Worm (Caenorhabditis elegans) whole organism, L1 larva: ENCODE measurements around the gene F56A11.5.

ENCODE experiments used
- C04F5.9 ChIP-seq: sonication (generic microtip); optimal IDR thresholded peaks from 2 replicates; lab custom pipeline; 2016; ENCODE audit warnings: missing genetic modification characterization, missing compliant biosample characterization
- C16A3.4 ChIP-seq: fragments of 150-350 bp; optimal IDR thresholded peaks from 2 replicates; lab custom pipeline; 2014; ENCODE audit warnings: missing biosample characterization, missing genetic modification characterization
- C34B4.2 ChIP-seq: sonication (generic microtip); optimal IDR thresholded peaks from 2 replicates; lab custom pipeline; 2017; ENCODE audit warnings: mild to moderate bottlenecking, missing genetic modification characterization, missing compliant biosample characterization
- F16B12.6 ChIP-seq: fragments of 150-350 bp; optimal IDR thresholded peaks from 2 replicates; lab custom pipeline; 2014; ENCODE audit warnings: missing biosample characterization, missing genetic modification characterization
- Y116A8C.19 ChIP-seq: sonication (generic microtip); optimal IDR thresholded peaks from 2 replicates; lab custom pipeline; 2016; ENCODE audit warnings: missing compliant biosample characterization, missing genetic modification characterization, borderline replicate concordance
- alr-1 ChIP-seq: fragments of 200-800 bp; sonication (Bioruptor generic); optimal IDR thresholded peaks from 2 replicates; lab custom pipeline; 2018; ENCODE audit warnings: borderline replicate concordance, mild to moderate bottlenecking, missing genetic modification characterization, missing compliant biosample characterization
- aly-2 ChIP-seq: fragments of 150-350 bp; optimal IDR thresholded peaks from 2 replicates; lab custom pipeline; 2014; ENCODE audit warnings: missing biosample characterization, missing genetic modification characterization
- blmp-1 ChIP-seq: fragments of 150-350 bp; optimal IDR thresholded peaks from 2 replicates; lab custom pipeline; 2014; ENCODE audit warnings: missing biosample characterization, missing genetic modification characterization
- ceh-63 ChIP-seq: fragments of 200-800 bp; sonication (Bioruptor generic); optimal IDR thresholded peaks from 2 replicates; lab custom pipeline; 2018; ENCODE audit warnings: mild to moderate bottlenecking, missing genetic modification characterization, missing compliant biosample characterization
- efl-1 ChIP-seq, 4 experiments: fragments of 150-350 bp; optimal IDR thresholded peaks in 3 of 4; peaks in 1 of 4; 1 replicate in 1 of 4; 2 replicates in 3 of 4; lab custom pipeline; 2014; ENCODE audit warnings: missing biosample characterization in 2 of 4, missing genetic modification characterization in 2 of 4, missing genetic modification reagents in 2 of 4
- egl-13 ChIP-seq: sonication (generic microtip); optimal IDR thresholded peaks from 2 replicates; lab custom pipeline; 2016; ENCODE audit warnings: missing genotype, missing genetic modification reagents, missing genetic modification characterization, missing compliant biosample characterization
- egl-27 ChIP-seq, 2 experiments: fragments of 150-350 bp in 1 of 2; sonication (generic microtip); optimal IDR thresholded peaks; 3 replicates each; lab custom pipeline; 2017 to 2018; ENCODE audit warnings: missing biosample characterization in 2 of 2, missing genetic modification characterization in 2 of 2, missing genetic modification reagents in 2 of 2
- elt-2 ChIP-seq: sonication (generic microtip); optimal IDR thresholded peaks from 2 replicates; lab custom pipeline; 2016; ENCODE audit warnings: missing genetic modification characterization, mild to moderate bottlenecking, inconsistent platforms, missing compliant biosample characterization, missing genetic modification reagents
- fkh-4 ChIP-seq: sonication (generic microtip); optimal IDR thresholded peaks from 2 replicates; lab custom pipeline; 2016; ENCODE audit warnings: missing compliant biosample characterization, missing genetic modification characterization, borderline replicate concordance
- fkh-8 ChIP-seq: sonication (generic microtip); optimal IDR thresholded peaks from 2 replicates; lab custom pipeline; 2016; ENCODE audit warnings: mild to moderate bottlenecking, missing genetic modification characterization, missing compliant biosample characterization
- fos-1 ChIP-seq: fragments of 150-350 bp; optimal IDR thresholded peaks from 2 replicates; lab custom pipeline; 2014; ENCODE audit warnings: missing biosample characterization, missing genetic modification characterization
- hlh-4 ChIP-seq: sonication (generic microtip); optimal IDR thresholded peaks from 2 replicates; lab custom pipeline; 2016; ENCODE audit warnings: mild to moderate bottlenecking, missing genetic modification characterization, missing compliant biosample characterization
- hpl-2 ChIP-seq: fragments of 150-350 bp; optimal IDR thresholded peaks from 2 replicates; lab custom pipeline; 2014; ENCODE audit warnings: missing biosample characterization, missing genetic modification reagents, missing genetic modification characterization
- jun-1 ChIP-seq: fragments of 150-350 bp; optimal IDR thresholded peaks from 2 replicates; lab custom pipeline; 2014; ENCODE audit warnings: missing biosample characterization, missing genetic modification reagents, missing genetic modification characterization
- lin-13 ChIP-seq: fragments of 150-350 bp; optimal IDR thresholded peaks from 2 replicates; lab custom pipeline; 2014; ENCODE audit warnings: missing biosample characterization, missing genetic modification reagents, missing genetic modification characterization
- lin-14 ChIP-seq: fragments of 200-800 bp; sonication (Bioruptor generic); optimal IDR thresholded peaks from 2 replicates; lab custom pipeline; 2018; ENCODE audit warnings: mild to moderate bottlenecking, missing genetic modification characterization, moderate library complexity, missing compliant biosample characterization
- lin-15B ChIP-seq: fragments of 150-350 bp; sonication (generic microtip); optimal IDR thresholded peaks from 3 replicates; lab custom pipeline; 2014; ENCODE audit warnings: missing biosample characterization, missing genetic modification characterization
- lin-35 ChIP-seq, 2 experiments: fragments of 150-350 bp; optimal IDR thresholded peaks; 2 replicates each; lab custom pipeline; 2014; ENCODE audit warnings: missing biosample characterization in 2 of 2, missing genetic modification characterization in 2 of 2, missing genetic modification reagents in 2 of 2
- lin-39 ChIP-seq: fragments of 150-350 bp; optimal IDR thresholded peaks from 2 replicates; lab custom pipeline; 2014; ENCODE audit warnings: missing biosample characterization, missing genetic modification reagents, missing genetic modification characterization
- mab-9 ChIP-seq: fragments of 200-800 bp; sonication (Bioruptor generic); IDR thresholded peaks from 2 replicates; pipeline ENCODE4 v1.3.6; 2022; ENCODE audit warnings: missing genetic modification reagents, missing genetic modification characterization, missing compliant biosample characterization
- mef-2 ChIP-seq: fragments of 150-350 bp; optimal IDR thresholded peaks from 2 replicates; lab custom pipeline; 2014; ENCODE audit warnings: missing biosample characterization, missing genetic modification characterization
- mep-1 ChIP-seq: fragments of 150-350 bp; optimal IDR thresholded peaks from 2 replicates; lab custom pipeline; 2014; ENCODE audit warnings: missing biosample characterization, missing genetic modification characterization
- nhr-11 ChIP-seq: fragments of 150-350 bp; optimal IDR thresholded peaks from 2 replicates; lab custom pipeline; 2014; ENCODE audit warnings: missing biosample characterization, missing genetic modification characterization
- nhr-237 ChIP-seq: fragments of 150-350 bp; optimal IDR thresholded peaks from 2 replicates; lab custom pipeline; 2014; ENCODE audit warnings: missing biosample characterization, missing genetic modification characterization
- nhr-28 ChIP-seq: fragments of 150-350 bp; optimal IDR thresholded peaks from 2 replicates; lab custom pipeline; 2014; ENCODE audit warnings: missing biosample characterization, missing genetic modification characterization
- nhr-76 ChIP-seq: sonication (generic microtip); optimal IDR thresholded peaks from 2 replicates; lab custom pipeline; 2017; ENCODE audit warnings: missing biosample characterization, missing genetic modification characterization
- pax-3 ChIP-seq: fragments of 200-800 bp; sonication (Bioruptor generic); optimal IDR thresholded peaks from 2 replicates; lab custom pipeline; 2018; ENCODE audit warnings: mild to moderate bottlenecking, missing genetic modification characterization, moderate library complexity, missing compliant biosample characterization
- pqm-1 ChIP-seq: sonication (generic microtip); optimal IDR thresholded peaks from 3 replicates; lab custom pipeline; 2017; ENCODE audit warnings: missing biosample characterization, missing genetic modification characterization
- rnt-1 ChIP-seq: sonication (generic microtip); optimal IDR thresholded peaks from 2 replicates; lab custom pipeline; 2016; ENCODE audit warnings: mild to moderate bottlenecking, missing genetic modification characterization, moderate library complexity, missing compliant biosample characterization
- skn-1 ChIP-seq: fragments of 150-350 bp; optimal IDR thresholded peaks from 2 replicates; lab custom pipeline; 2014; ENCODE audit warnings: missing biosample characterization, missing genetic modification characterization
- snu-23 ChIP-seq: sonication (generic microtip); optimal IDR thresholded peaks from 2 replicates; lab custom pipeline; 2016; ENCODE audit warnings: missing genetic modification characterization, missing compliant biosample characterization
- sox-4 ChIP-seq: sonication (generic microtip); optimal IDR thresholded peaks from 2 replicates; lab custom pipeline; 2016; ENCODE audit warnings: missing genetic modification characterization, missing compliant biosample characterization
- sptf-1 ChIP-seq: fragments of 150-350 bp; optimal IDR thresholded peaks from 2 replicates; lab custom pipeline; 2014; ENCODE audit warnings: missing biosample characterization, missing genetic modification characterization
- sup-37 ChIP-seq: fragments of 200-800 bp; sonication (Bioruptor generic); optimal IDR thresholded peaks from 2 replicates; lab custom pipeline; 2018; ENCODE audit warnings: mild to moderate bottlenecking, missing genetic modification characterization, missing compliant biosample characterization
- swsn-7 ChIP-seq: sonication (generic microtip); optimal IDR thresholded peaks from 2 replicates; lab custom pipeline; 2016; ENCODE audit warnings: missing genetic modification characterization, missing compliant biosample characterization
- tbx-2 ChIP-seq: sonication (generic microtip); optimal IDR thresholded peaks from 2 replicates; lab custom pipeline; 2016; ENCODE audit warnings: missing genetic modification characterization, missing compliant biosample characterization
- tlp-1 ChIP-seq: fragments of 150-350 bp; optimal IDR thresholded peaks from 2 replicates; lab custom pipeline; 2014; ENCODE audit warnings: missing biosample characterization, missing genetic modification characterization
- unc-130 ChIP-seq: fragments of 150-350 bp; optimal IDR thresholded peaks from 2 replicates; lab custom pipeline; 2017; ENCODE audit warnings: missing biosample characterization, missing genetic modification characterization, inconsistent platforms
- unc-62 ChIP-seq: fragments of 150-350 bp; optimal IDR thresholded peaks from 2 replicates; lab custom pipeline; 2014; ENCODE audit warnings: missing biosample characterization, missing genetic modification reagents, missing genetic modification characterization
- unc-86 ChIP-seq: sonication (generic microtip); optimal IDR thresholded peaks from 2 replicates; lab custom pipeline; 2016; ENCODE audit warnings: missing genetic modification characterization, missing compliant biosample characterization
- zag-1 ChIP-seq: fragments of 150-350 bp; optimal IDR thresholded peaks from 2 replicates; lab custom pipeline; 2014; ENCODE audit warnings: missing biosample characterization, missing genetic modification characterization

The F56A11.5 gene

DNA sequence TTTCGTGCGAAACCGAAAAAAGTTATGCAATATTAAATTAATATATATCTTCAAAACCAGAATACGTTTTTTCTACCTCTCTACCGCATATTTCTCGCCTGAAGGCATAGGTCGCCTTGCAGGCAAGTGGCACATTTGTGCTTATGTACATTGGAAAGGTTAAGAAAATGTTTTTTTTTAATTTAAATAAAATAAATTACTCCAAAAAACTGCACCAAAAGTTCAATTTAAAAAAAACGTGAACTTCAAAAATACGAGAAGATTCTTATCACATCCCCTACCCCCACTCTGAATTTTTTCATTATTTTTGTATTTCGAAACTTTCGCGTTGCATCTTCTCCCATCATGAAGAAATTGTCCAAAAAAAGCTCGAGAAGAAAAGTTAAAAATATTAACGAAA, 46.3 kb downstream of the F56A11.5 start, which contains the start of gene W03G1.2:
Gene W03G1.2 (plus strand): TSS at position 301 of the 400 bp plus-strand sequence.
- no peak for TF ChIP-seq sptf-1 (tag; lab: Kevin White, UChicago)
- TF ChIP-seq efl-1 (optimal IDR thresholded peaks at IDR 0.05; lab: Kevin White, UChicago): no peak
- TF ChIP-seq efl-1 (GFP tag; optimal IDR thresholded peaks at IDR 0.05 in 1 of 2; lab: Kevin White, UChicago): no peak
- no peak for TF ChIP-seq fkh-8 (tag; lab: Kevin White, UChicago)
- no peak for TF ChIP-seq lin-13 (GFP tag; lab: Kevin White, UChicago)
- no peak for TF ChIP-seq mef-2
- TF ChIP-seq F16B12.6 (tag; lab: Kevin White, UChicago): no peak
- no peak for TF ChIP-seq C16A3.4 (tag; lab: Kevin White, UChicago)
- TF ChIP-seq aly-2 (tag; lab: Kevin White, UChicago): no peak
- no peak for TF ChIP-seq egl-13 (tag; lab: Kevin White, UChicago)

DNA sequence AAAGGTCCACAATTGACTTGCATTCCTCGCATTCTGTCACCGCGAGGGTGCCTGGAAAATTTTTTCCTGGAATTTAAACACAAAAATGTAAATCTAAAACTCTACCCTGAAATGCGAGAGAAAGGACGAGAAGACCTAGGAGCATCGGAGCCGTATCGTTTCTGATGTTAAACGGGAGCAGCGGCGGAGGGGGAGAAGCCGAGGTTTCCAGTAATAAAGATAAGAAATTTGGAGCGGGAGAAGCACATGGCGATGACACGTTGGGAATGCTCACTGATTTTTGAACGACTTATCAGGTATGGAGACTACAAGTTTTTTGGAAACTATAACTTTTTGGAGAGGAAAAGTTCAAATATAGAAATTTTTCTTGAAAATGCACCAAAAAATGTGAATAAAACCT, 47.1 kb downstream of the F56A11.5 start, which contains the start of gene asm-3:
Gene asm-3 (minus strand): TSS at position 215 of the 400 bp plus-strand sequence.
- no peak for TF ChIP-seq mep-1
- TF ChIP-seq efl-1 (optimal IDR thresholded peaks at IDR 0.05; lab: Kevin White, UChicago): no peak
- TF ChIP-seq efl-1 (GFP tag; optimal IDR thresholded peaks at IDR 0.05 in 1 of 2; lab: Kevin White, UChicago): peak in 1 of 2 experiments; percentile 80
- no peak for TF ChIP-seq C16A3.4 (tag; lab: Kevin White, UChicago)
- TF ChIP-seq lin-39 (tag; lab: Kevin White, UChicago): no peak
- peak; percentile 20 for TF ChIP-seq elt-2 (tag; lab: Kevin White, UChicago)
- no peak for TF ChIP-seq pax-3 (tag; lab: Kevin White, UChicago)
- TF ChIP-seq tlp-1 (tag; lab: Kevin White, UChicago): no peak
- TF ChIP-seq Y116A8C.19 (tag; lab: Kevin White, UChicago): no peak

DNA sequence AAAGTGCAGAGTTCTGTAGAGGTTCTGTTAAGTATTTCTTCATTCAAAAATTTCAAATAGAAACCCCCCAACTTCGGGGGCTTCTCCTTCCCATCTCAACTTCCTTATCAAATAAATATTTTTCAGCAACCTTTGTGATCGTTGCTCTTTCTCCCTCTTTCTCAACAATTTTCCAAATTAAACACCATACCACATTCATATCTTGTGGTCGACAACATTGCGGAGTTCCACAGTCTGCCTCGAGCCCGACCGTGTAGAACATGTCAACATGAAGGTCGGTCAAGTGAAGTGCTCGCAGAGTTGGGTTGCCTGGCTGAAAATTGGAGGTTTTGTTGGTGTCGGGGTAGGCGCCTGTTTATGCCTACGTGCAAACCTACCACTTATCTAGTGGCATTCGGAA, 48.1 kb downstream of the F56A11.5 start:
- TF ChIP-seq unc-86 (tag; lab: Kevin White, UChicago) (no peak), lin-35 (GFP tag; optimal IDR thresholded peaks at IDR 0.05; lab: Kevin White, UChicago) (no peak), swsn-7 (tag; lab: Kevin White, UChicago) (no peak), rnt-1 (tag; lab: Kevin White, UChicago) (no peak), lin-15B (tag; lab: Kevin White, UChicago) (no peak), skn-1 (no peak), fkh-4 (tag; lab: Kevin White, UChicago) (no peak), unc-130 (tag; lab: Kevin White, UChicago) (no peak), mab-9 (no peak), mep-1 (no peak), ceh-63 (no peak), unc-62 (GFP tag; lab: Kevin White, UChicago) (no peak), fos-1 (no peak)

- TF ChIP-seq skn-1 (peak; percentile 67), sup-37 (peak; percentile 9), mef-2 (no peak), sox-4 (tag; lab: Kevin White, UChicago) (no peak), aly-2 (tag; lab: Kevin White, UChicago) (no peak), blmp-1 (tag; lab: Kevin White, UChicago) (no peak), nhr-28 (no peak), jun-1 (peak; percentile 34), fkh-4 (tag; lab: Kevin White, UChicago) (no peak), hpl-2 (GFP tag; lab: Kevin White, UChicago) (no peak), C34B4.2 (tag; lab: Kevin White, UChicago) (no peak), lin-14 (GFP tag; lab: Kevin White, UChicago) (peak; percentile 83), rnt-1 (tag; lab: Kevin White, UChicago) (peak; percentile 86), C04F5.9 (peak; percentile 75), unc-130 (tag; lab: Kevin White, UChicago) (peak; percentile 92), lin-35 (GFP tag; optimal IDR thresholded peaks at IDR 0.05; lab: Kevin White, UChicago) (peak; percentile 87 to 96), nhr-237 (tag; lab: Kevin White, UChicago) (no peak), egl-13 (tag; lab: Kevin White, UChicago) (peak; percentile 56), pqm-1 (tag; lab: Kevin White, UChicago) (no peak), nhr-11 (no peak), zag-1 (tag; lab: Kevin White, UChicago) (no peak), egl-27 (tag; optimal IDR thresholded peaks at IDR 0.05; lab: Kevin White, UChicago) (no peak), Y116A8C.19 (tag; lab: Kevin White, UChicago) (no peak), alr-1 (tag; lab: Kevin White, UChicago) (no peak), nhr-76 (tag; lab: Kevin White, UChicago) (no peak), fos-1 (peak; percentile 49), F16B12.6 (tag; lab: Kevin White, UChicago) (peak; percentile 47), tbx-2 (tag; lab: Kevin White, UChicago) (peak; percentile 77), hlh-4 (tag; lab: Kevin White, UChicago) (no peak), snu-23 (peak; percentile 79)
Measured at ce11 chrIV:519409-519808, 51.2 kb downstream of the F56A11.5 start, which contains the start of gene pig-1. Gene pig-1, minus strand, starts transcription at chrIV:519457.
